Worm (Caenorhabditis elegans) whole organism, midembryonic: Measurements from ENCODE around the gene rme-2.
"Not testable (repeated sequence)": the region's sequence is repeated elsewhere in the genome, so short reads cannot be mapped to it uniquely, and the experiment has no call there.

ENCODE experiments used
- T22C8.4 ChIP-seq: fragments of 200-800 bp; sonication (Bioruptor generic); IDR thresholded peaks from 2 replicates; pipeline ENCODE4 v1.3.6; 2022; ENCODE audit warnings: missing genetic modification characterization, missing compliant biosample characterization
- cog-1 ChIP-seq: sonication (generic microtip); optimal IDR thresholded peaks from 2 replicates; lab custom pipeline; 2016; ENCODE audit warnings: missing genetic modification characterization, missing compliant biosample characterization
- flt-1 ChIP-seq: fragments of 200-800 bp; sonication (Bioruptor generic); IDR thresholded peaks from 2 replicates; pipeline ENCODE4 v1.3.6; 2022; ENCODE audit warnings: missing genetic modification characterization, missing compliant biosample characterization
- klf-2 ChIP-seq: fragments of 200-800 bp; sonication (Bioruptor generic); conservative IDR thresholded peaks from 2 replicates; pipeline ENCODE4 v1.3.6; 2022; ENCODE audit warnings: missing genetic modification reagents, missing genetic modification characterization, missing compliant biosample characterization
- med-1 ChIP-seq: sonication (generic microtip); optimal IDR thresholded peaks from 2 replicates; lab custom pipeline; 2017; ENCODE audit warnings: missing genetic modification characterization, mild to moderate bottlenecking, missing compliant biosample characterization, antibody characterized with exemption, missing genetic modification reagents; ENCODE audit not compliant: insufficient read depth
- ref-1 ChIP-seq: fragments of 200-800 bp; sonication (Bioruptor generic); conservative IDR thresholded peaks from 2 replicates; pipeline ENCODE4 v1.3.6; 2022; ENCODE audit warnings: missing genetic modification reagents, missing genetic modification characterization, missing compliant biosample characterization
- tab-1 ChIP-seq: fragments of 200-800 bp; sonication (Bioruptor generic); IDR thresholded peaks from 2 replicates; pipeline ENCODE4 v1.3.6; 2022; ENCODE audit warnings: missing genetic modification characterization, missing compliant biosample characterization
- ztf-23 ChIP-seq: fragments of 200-800 bp; sonication (Bioruptor generic); IDR thresholded peaks from 2 replicates; pipeline ENCODE4 v1.3.6; 2022; ENCODE audit warnings: missing genetic modification reagents, missing genetic modification characterization, missing compliant biosample characterization
- ztf-29 ChIP-seq: fragments of 200-800 bp; sonication (Bioruptor generic); IDR thresholded peaks from 2 replicates; pipeline ENCODE4 v1.3.6; 2022; ENCODE audit warnings: missing genetic modification reagents, missing genetic modification characterization, missing compliant biosample characterization

rme-2 gene

DNA sequence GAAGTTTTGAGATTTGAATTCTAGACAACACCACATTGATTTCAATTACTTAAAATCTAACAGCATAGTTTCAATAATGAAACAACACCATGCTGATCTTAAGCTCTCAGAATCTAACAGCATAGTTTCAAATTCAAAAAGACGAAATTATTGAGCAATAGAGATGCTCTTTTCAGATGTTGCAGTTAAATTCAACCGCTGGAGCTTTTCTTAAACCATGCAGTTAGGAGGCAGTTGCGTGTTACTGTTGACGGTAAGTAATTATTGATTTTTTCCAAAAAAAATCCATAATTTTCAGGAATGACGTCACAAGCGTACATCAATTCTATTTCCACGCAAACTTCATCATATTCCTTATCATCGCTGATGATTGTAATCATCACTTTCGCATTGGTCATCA is 12.9 kb downstream of the rme-2 start, which contains the start of gene T11F8.5:
TSS of gene T11F8.5 (plus strand) at position 301 of the 400 bp plus-strand sequence.
- TF ChIP-seq T22C8.4 (no peak), ztf-29 (GFP tag; lab: Robert Waterston, UW) (no peak), flt-1 (GFP tag; lab: Robert Waterston, UW) (no peak), cog-1 (tag; lab: Kevin White, UChicago) (no peak), tab-1 (no peak), ztf-23 (GFP tag; lab: Robert Waterston, UW) (no peak), ref-1 (GFP tag; lab: Robert Waterston, UW) (no peak), klf-2 (no peak), med-1 (GFP tag; lab: Kevin White, UChicago) (no peak)

DNA sequence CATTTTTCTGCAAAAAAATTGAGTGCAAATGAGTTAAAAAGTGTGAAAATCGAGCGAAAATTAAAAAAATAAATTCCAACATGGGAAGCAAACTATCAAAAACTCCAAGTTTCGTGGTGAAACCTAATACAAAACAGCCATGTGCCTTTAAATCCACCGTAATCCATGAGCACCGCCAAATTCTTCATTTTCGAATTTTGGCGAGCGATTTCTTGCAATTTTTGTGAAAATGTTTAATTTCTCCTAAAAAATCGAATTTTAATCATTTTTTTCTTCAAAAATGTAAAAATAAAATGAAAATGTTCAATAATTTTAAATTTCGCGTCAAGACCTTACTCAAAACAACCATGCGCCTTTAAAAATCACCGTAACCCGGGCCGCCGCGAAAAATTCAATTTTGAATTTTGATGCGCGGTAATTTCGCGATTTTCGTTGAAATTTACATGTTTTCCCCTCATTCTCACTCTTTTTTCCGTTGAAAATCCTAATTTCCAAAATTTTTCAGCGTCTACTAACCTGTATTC is 16.4 kb downstream of the rme-2 start, which contains the start of the genes snpc-3.1 and puf-7:
TSS of gene snpc-3.1 (minus strand) at position 51 of the 524 bp plus-strand sequence.
TSS of gene puf-7 (plus strand) at position 506 of the 524 bp plus-strand sequence.
- TF ChIP-seq ztf-29 (GFP tag; lab: Robert Waterston, UW); cog-1 (tag; lab: Kevin White, UChicago); klf-2: not testable (repeated sequence)

DNA sequence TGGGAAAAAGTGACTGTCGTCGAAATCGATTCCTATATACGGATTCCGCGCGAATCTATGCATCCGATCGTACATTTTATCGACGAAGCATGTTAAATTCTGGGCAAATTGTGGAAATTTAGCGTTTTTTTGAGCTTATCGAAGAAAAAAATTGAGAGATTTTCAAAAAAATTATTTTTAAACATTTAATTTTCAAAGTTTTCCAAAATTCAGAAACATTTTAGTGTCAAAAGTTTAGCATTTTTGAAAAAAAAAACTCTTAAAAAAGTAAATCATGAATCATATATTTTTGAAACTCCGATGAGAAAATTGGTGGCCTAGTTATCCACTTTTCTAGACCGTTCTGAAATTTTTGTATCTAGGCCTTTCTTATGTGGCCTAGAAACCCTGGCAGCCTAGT is 21.2 kb downstream of the rme-2 start, which contains the start of gene B0273.115:
TSS of gene B0273.115 (minus strand) at position 101 of the 400 bp plus-strand sequence.
- not testable (repeated sequence) for TF ChIP-seq ref-1 (GFP tag; lab: Robert Waterston, UW); ztf-23 (GFP tag; lab: Robert Waterston, UW); klf-2

DNA sequence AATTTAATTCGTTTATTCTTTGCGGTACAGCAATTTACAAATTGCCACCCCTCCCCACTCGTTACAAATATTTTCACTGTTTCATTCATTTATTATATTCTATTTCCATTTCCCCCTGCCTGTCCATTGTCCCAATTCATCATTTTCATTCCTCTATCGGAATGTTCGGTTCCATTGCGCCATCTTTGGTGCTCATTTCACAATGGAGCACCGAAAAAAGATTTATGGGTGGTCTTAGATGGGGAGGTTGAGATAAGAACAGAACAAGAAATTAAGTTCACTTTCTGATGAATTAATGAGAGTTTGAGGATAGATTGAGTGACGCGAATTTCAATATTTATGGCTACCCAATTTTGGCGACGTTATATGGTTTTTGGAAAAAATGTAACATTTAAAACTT is 22.4 kb downstream of the rme-2 start:
- TF ChIP-seq tab-1 (no peak), ztf-23 (GFP tag; lab: Robert Waterston, UW) (no peak), med-1 (GFP tag; lab: Kevin White, UChicago) (no peak), flt-1 (GFP tag; lab: Robert Waterston, UW) (no peak), ztf-29 (GFP tag; lab: Robert Waterston, UW) (no peak), T22C8.4 (no peak), cog-1 (tag; lab: Kevin White, UChicago) (no peak), klf-2 (no peak), ref-1 (GFP tag; lab: Robert Waterston, UW) (no peak)

DNA sequence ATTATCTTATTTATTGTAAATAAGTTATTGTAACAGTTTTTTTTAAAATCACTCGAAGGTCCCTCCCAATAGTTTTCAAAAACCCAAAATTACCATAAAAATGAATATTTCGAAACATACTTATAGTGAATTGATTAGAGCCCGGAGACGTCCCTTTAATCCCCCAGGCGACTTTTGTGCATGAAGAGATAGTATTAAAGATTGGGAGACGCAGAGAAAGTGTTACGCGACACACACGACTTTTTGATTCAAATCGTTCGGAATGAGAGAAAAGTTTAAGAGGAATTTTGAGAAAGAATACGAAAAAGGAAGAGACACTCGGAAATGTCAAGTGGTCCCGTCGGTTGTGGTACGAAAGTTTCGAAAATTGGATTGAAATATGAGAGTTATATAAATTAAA is 23.3 kb downstream of the rme-2 start:
- TF ChIP-seq klf-2 (no peak), ref-1 (GFP tag; lab: Robert Waterston, UW) (no peak), ztf-23 (GFP tag; lab: Robert Waterston, UW) (no peak), T22C8.4 (no peak), cog-1 (tag; lab: Kevin White, UChicago) (no peak), med-1 (GFP tag; lab: Kevin White, UChicago) (no peak), tab-1 (no peak), ztf-29 (GFP tag; lab: Robert Waterston, UW) (no peak), flt-1 (GFP tag; lab: Robert Waterston, UW) (no peak)

DNA sequence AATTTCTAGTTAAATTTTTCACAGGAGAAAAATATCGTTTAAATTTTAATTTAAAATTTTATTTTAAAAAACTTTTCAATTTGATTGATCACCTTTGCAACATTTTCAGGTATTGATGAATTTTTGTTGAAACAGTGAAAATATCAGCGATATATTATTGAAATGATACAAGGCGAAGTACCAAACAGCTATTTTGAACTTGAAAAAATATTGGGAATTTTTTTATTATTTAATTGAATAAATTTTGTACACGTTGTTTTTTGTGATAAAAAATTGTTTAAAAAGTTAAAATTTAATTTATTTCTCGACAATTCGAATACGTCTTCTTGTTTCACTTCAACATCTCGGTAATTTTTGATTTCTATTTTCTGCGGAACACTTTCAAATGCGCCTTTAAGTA is 23.9 kb downstream of the rme-2 start, which contains the start of gene B0273.1:
TSS of gene B0273.1 (plus strand) at position 301 of the 400 bp plus-strand sequence.
- no peak for TF ChIP-seq med-1 (GFP tag; lab: Kevin White, UChicago)
- no peak for TF ChIP-seq ztf-23 (GFP tag; lab: Robert Waterston, UW)
- TF ChIP-seq klf-2 = no peak
- no peak for TF ChIP-seq cog-1 (tag; lab: Kevin White, UChicago)
- no peak for TF ChIP-seq ztf-29 (GFP tag; lab: Robert Waterston, UW)
- TF ChIP-seq ref-1 (GFP tag; lab: Robert Waterston, UW) = no peak

DNA sequence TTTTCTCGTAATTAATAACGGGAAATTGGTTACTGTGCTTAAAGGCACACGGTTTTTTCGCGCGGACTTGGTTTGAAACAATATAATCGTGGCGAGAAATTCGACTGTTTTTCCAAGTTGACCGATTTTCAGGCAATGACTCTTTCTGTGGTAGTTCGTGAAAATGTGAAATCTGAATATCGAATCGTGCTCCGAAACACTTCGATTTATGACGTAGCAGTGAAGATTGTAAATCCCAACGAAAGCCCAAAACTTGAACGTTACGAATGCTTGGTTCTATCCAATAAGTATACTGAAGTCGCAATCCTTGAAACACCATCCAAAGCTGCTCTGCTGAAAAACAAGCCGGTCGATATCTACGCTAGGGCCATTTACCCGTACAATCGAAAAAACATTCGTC is 24.3 kb downstream of the rme-2 start:
- TF ChIP-seq cog-1 (tag; lab: Kevin White, UChicago) = no peak
- no peak for TF ChIP-seq ref-1 (GFP tag; lab: Robert Waterston, UW)
- TF ChIP-seq ztf-23 (GFP tag; lab: Robert Waterston, UW) = no peak
- TF ChIP-seq ztf-29 (GFP tag; lab: Robert Waterston, UW) = no peak
- TF ChIP-seq klf-2 = no peak
- no peak for TF ChIP-seq med-1 (GFP tag; lab: Kevin White, UChicago)
- no peak for TF ChIP-seq tab-1
- no peak for TF ChIP-seq T22C8.4
- TF ChIP-seq flt-1 (GFP tag; lab: Robert Waterston, UW) = no peak

DNA sequence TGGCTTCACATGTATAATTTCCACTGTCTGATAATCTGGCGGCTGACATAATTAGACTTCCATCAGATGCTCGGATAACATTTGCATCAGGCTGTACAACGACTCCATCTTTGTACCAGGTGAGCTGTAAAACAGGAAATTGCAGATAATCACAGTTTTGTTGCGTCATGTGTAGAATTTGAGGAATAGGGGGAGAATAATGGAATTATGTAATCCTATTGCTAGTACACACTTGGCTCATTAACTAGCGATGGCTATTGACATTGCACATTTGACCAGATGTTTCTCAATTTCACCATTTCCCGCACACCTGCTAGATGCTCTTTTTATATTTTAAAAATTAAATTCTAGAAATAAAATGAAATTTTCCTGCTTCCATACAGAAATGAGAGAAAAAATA is 31.6 kb downstream of the rme-2 start:
- no peak for TF ChIP-seq flt-1 (GFP tag; lab: Robert Waterston, UW)

DNA sequence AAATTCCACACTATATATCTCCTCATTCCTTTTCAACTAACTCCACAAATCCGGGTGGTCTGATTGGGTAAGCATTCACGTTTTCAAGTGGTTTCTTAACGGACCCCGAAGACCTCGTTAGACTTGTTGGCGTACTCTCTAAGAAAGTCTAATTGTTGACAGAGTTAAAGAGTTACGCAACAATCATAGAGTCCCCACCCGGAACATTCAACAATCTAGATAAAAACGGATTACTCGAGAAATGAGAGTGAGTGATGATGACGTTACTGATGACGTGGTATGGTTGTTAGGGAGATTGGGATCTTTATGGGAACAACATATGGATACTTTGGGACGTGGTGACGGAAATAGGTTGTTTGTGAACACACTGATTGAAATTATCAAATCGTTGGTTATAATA is 32.8 kb downstream of the rme-2 start:
- no peak for TF ChIP-seq klf-2
- no peak for TF ChIP-seq ztf-29 (GFP tag; lab: Robert Waterston, UW)
- TF ChIP-seq flt-1 (GFP tag; lab: Robert Waterston, UW) = no peak
- TF ChIP-seq tab-1 = no peak
- TF ChIP-seq med-1 (GFP tag; lab: Kevin White, UChicago) = no peak
- no peak for TF ChIP-seq ref-1 (GFP tag; lab: Robert Waterston, UW)

DNA sequence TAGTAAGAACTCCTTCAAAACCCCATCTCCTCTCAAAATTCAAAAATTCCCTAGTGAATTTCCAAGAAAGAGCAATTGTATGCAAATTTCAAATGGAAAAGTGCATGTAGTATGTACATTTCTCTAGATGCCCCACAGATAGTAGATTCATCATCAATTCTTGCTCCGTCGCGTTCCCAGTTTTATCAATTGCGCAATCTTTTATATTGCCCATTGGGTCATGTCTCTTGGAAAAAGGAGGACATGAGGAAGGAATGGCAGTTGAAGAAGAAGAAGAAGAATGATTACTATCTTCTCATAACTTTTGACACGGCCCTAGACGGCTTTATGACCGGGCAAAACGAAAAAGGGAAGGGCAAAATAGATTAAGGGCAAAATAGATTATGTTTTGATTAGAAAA is 36.8 kb downstream of the rme-2 start:
- TF ChIP-seq cog-1 (tag; lab: Kevin White, UChicago) (no peak), ref-1 (GFP tag; lab: Robert Waterston, UW) (no peak), flt-1 (GFP tag; lab: Robert Waterston, UW) (no peak), tab-1 (no peak), klf-2 (no peak), ztf-23 (GFP tag; lab: Robert Waterston, UW) (no peak), ztf-29 (GFP tag; lab: Robert Waterston, UW) (no peak), T22C8.4 (no peak), med-1 (GFP tag; lab: Kevin White, UChicago) (no peak)
